Worm (Caenorhabditis elegans) whole organism, midembryonic: Measurements from ENCODE around the gene F48E3.9.

Experiments
- cog-1 ChIP-seq: sonication (generic microtip); optimal IDR thresholded peaks from 2 replicates; lab custom pipeline; 2016; ENCODE audit warnings: missing genetic modification characterization, missing compliant biosample characterization
- ztf-29 ChIP-seq: fragments of 200-800 bp; sonication (Bioruptor generic); IDR thresholded peaks from 2 replicates; pipeline ENCODE4 v1.3.6; 2022; ENCODE audit warnings: missing genetic modification reagents, missing genetic modification characterization, missing compliant biosample characterization

- no peak for TF ChIP-seq ztf-29 (GFP tag; lab: Robert Waterston, UW)
- TF ChIP-seq cog-1, result no peak
Observed at ce11 chrX:7495491-7495890, 14.6 kb downstream of the F48E3.9 start, which contains the start of gene try-14.
